Worm (Caenorhabditis elegans) whole organism, midembryonic: ENCODE results near the gene H40L08.9.

Experiments
- cog-1 ChIP-seq: sonication (generic microtip); optimal IDR thresholded peaks from 2 replicates; lab custom pipeline; 2016; ENCODE audit warnings: missing genetic modification characterization, missing compliant biosample characterization
- flt-1 ChIP-seq: fragments of 200-800 bp; sonication (Bioruptor generic); IDR thresholded peaks from 2 replicates; pipeline ENCODE4 v1.3.6; 2022; ENCODE audit warnings: missing genetic modification characterization, missing compliant biosample characterization
- klf-2 ChIP-seq: fragments of 200-800 bp; sonication (Bioruptor generic); conservative IDR thresholded peaks from 2 replicates; pipeline ENCODE4 v1.3.6; 2022; ENCODE audit warnings: missing genetic modification reagents, missing genetic modification characterization, missing compliant biosample characterization
- med-1 ChIP-seq: sonication (generic microtip); optimal IDR thresholded peaks from 2 replicates; lab custom pipeline; 2017; ENCODE audit warnings: missing genetic modification characterization, mild to moderate bottlenecking, missing compliant biosample characterization, antibody characterized with exemption, missing genetic modification reagents; ENCODE audit not compliant: insufficient read depth
- tab-1 ChIP-seq: fragments of 200-800 bp; sonication (Bioruptor generic); IDR thresholded peaks from 2 replicates; pipeline ENCODE4 v1.3.6; 2022; ENCODE audit warnings: missing genetic modification characterization, missing compliant biosample characterization
- ztf-23 ChIP-seq: fragments of 200-800 bp; sonication (Bioruptor generic); IDR thresholded peaks from 2 replicates; pipeline ENCODE4 v1.3.6; 2022; ENCODE audit warnings: missing genetic modification reagents, missing genetic modification characterization, missing compliant biosample characterization
- ztf-29 ChIP-seq: fragments of 200-800 bp; sonication (Bioruptor generic); IDR thresholded peaks from 2 replicates; pipeline ENCODE4 v1.3.6; 2022; ENCODE audit warnings: missing genetic modification reagents, missing genetic modification characterization, missing compliant biosample characterization

ce11 chrX:15104963-15105493, 28.7 kb upstream of the H40L08.9 start:
- no peak for TF ChIP-seq med-1 (GFP tag; lab: Kevin White, UChicago)
- TF ChIP-seq flt-1 (GFP tag; lab: Robert Waterston, UW): no peak
- no peak for TF ChIP-seq ztf-29 (GFP tag; lab: Robert Waterston, UW)
- TF ChIP-seq ztf-23 (GFP tag; lab: Robert Waterston, UW): no peak
- no peak for TF ChIP-seq klf-2 (GFP tag; lab: Robert Waterston, UW)
- no peak for TF ChIP-seq tab-1 (GFP tag; lab: Robert Waterston, UW)
- TF ChIP-seq cog-1: no peak
